Worm (Caenorhabditis elegans) whole organism, mixed stage, embryonic: ENCODE data around the gene suex-2.

ENCODE experiments used
- elt-3 ChIP-seq: fragments of 150-350 bp; optimal IDR thresholded peaks from 2 replicates; lab custom pipeline; 2014; ENCODE audit warnings: missing biosample characterization, missing genetic modification characterization
- lin-13 ChIP-seq: fragments of 150-350 bp; optimal IDR thresholded peaks from 2 replicates; lab custom pipeline; 2014; ENCODE audit warnings: missing biosample characterization, missing genetic modification characterization
- lsy-2 ChIP-seq: fragments of 150-350 bp; optimal IDR thresholded peaks from 2 replicates; lab custom pipeline; 2014; ENCODE audit warnings: missing biosample characterization, missing genetic modification characterization
- mep-1 ChIP-seq: fragments of 150-350 bp; optimal IDR thresholded peaks from 2 replicates; lab custom pipeline; 2017; ENCODE audit warnings: missing biosample characterization, missing genetic modification reagents, missing genetic modification characterization, inconsistent platforms
- snpc-4 ChIP-seq: fragments of 150-350 bp; optimal IDR thresholded peaks from 2 replicates; lab custom pipeline; 2014; ENCODE audit warnings: missing biosample characterization, missing genetic modification characterization
- ztf-11 ChIP-seq: fragments of 150-350 bp; optimal IDR thresholded peaks from 2 replicates; lab custom pipeline; 2014; ENCODE audit warnings: missing biosample characterization, missing genetic modification characterization

DNA sequence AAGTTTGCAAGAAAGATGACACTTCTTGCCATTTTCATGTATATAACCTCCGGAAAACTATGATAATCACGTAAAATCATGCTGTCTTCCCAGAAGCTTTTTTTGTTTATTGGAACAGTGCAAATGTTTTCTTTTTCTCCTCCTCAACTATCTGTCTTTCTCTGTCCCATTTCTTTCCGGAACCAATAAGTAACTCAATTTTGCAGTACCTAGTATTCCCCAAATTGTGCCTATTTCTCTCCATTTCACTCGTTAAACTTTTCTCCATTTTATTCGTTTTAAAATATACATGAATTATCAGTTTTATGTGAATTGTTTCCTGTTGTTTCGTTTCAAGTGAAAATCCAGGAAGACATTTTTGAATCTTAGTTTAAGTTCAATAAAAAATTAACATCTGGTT is 24.7 kb upstream of the suex-2 start:
- no peak for TF ChIP-seq lin-13 (tag; lab: Kevin White, UChicago)
- no peak for TF ChIP-seq mep-1
- TF ChIP-seq snpc-4: no peak
- TF ChIP-seq elt-3: no peak
- no peak for TF ChIP-seq ztf-11 (tag; lab: Kevin White, UChicago)
- TF ChIP-seq lsy-2 (tag; lab: Kevin White, UChicago): no peak
